Worm (Caenorhabditis elegans): ENCODE measurements around the gene F19G12.9.
"Not testable (repeated sequence)": the region's sequence is repeated elsewhere in the genome, so short reads cannot be mapped to it uniquely, and the experiment has no call there.

F19G12.9 gene

ce11 chrX:1410552-1410951 is 8.5 kb upstream of the F19G12.9 start, which contains the start of gene abu-2:
Gene abu-2 (minus strand): TSS chrX:1410652.
- TF ChIP-seq klf-2 (GFP tag; conservative IDR thresholded peaks at IDR 0.05): no peak
- TF ChIP-seq ztf-29 (GFP tag; IDR thresholded peaks at IDR 0.05): no peak
- TF ChIP-seq ref-1 (GFP tag; conservative IDR thresholded peaks at IDR 0.05): no peak
- TF ChIP-seq tab-1 (GFP tag; IDR thresholded peaks at IDR 0.05): no peak
- TF ChIP-seq cog-1 (tag; optimal IDR thresholded peaks at IDR 0.05): no peak

ce11 chrX:1412844-1413243 is 6.2 kb upstream of the F19G12.9 start, which contains the start of gene srh-19:
Gene srh-19 (plus strand): TSS chrX:1413144.
- no peak for TF ChIP-seq med-1 (GFP tag; optimal IDR thresholded peaks at IDR 0.05; ENCODE audit: insufficient read depth)
- TF ChIP-seq ztf-29 (GFP tag; IDR thresholded peaks at IDR 0.05): no peak
- TF ChIP-seq cog-1 (tag; optimal IDR thresholded peaks at IDR 0.05): no peak
- no peak for TF ChIP-seq tab-1 (GFP tag; IDR thresholded peaks at IDR 0.05)
- TF ChIP-seq ref-1 (GFP tag; conservative IDR thresholded peaks at IDR 0.05): no peak
- TF ChIP-seq klf-2 (GFP tag; conservative IDR thresholded peaks at IDR 0.05): no peak
- no peak for TF ChIP-seq ztf-23 (GFP tag; IDR thresholded peaks at IDR 0.05)
- no peak for TF ChIP-seq T22C8.4 (GFP tag; IDR thresholded peaks at IDR 0.05)
- no peak for TF ChIP-seq flt-1 (GFP tag; IDR thresholded peaks at IDR 0.05)

- TF ChIP-seq ref-1 (GFP tag; conservative IDR thresholded peaks at IDR 0.05) (no peak), ztf-29 (GFP tag; IDR thresholded peaks at IDR 0.05) (no peak), T22C8.4 (GFP tag; IDR thresholded peaks at IDR 0.05) (no peak), med-1 (GFP tag; optimal IDR thresholded peaks at IDR 0.05; ENCODE audit: insufficient read depth) (no peak), ztf-23 (GFP tag; IDR thresholded peaks at IDR 0.05) (no peak), cog-1 (tag; optimal IDR thresholded peaks at IDR 0.05) (no peak), klf-2 (GFP tag; conservative IDR thresholded peaks at IDR 0.05) (no peak), tab-1 (GFP tag; IDR thresholded peaks at IDR 0.05) (no peak), flt-1 (GFP tag; IDR thresholded peaks at IDR 0.05) (no peak)
Measured at ce11 chrX:1416776-1417354, 2.1 kb upstream of the F19G12.9 start, which contains the start of the genes F19G12.4 and F19G12.8. Gene F19G12.4 (plus strand): TSS chrX:1417304. Gene F19G12.8 (plus strand): TSS chrX:1417320.

- no peak for TF ChIP-seq tab-1 (GFP tag; IDR thresholded peaks at IDR 0.05)
Measured at ce11 chrX:1420524-1420923, 1.5 kb downstream of the F19G12.9 start.

- TF ChIP-seq klf-2 (GFP tag; conservative IDR thresholded peaks at IDR 0.05) (no peak), T22C8.4 (GFP tag; IDR thresholded peaks at IDR 0.05) (no peak), med-1 (GFP tag; optimal IDR thresholded peaks at IDR 0.05; ENCODE audit: insufficient read depth) (no peak), cog-1 (tag; optimal IDR thresholded peaks at IDR 0.05) (no peak), ztf-29 (GFP tag; IDR thresholded peaks at IDR 0.05) (no peak), ztf-23 (GFP tag; IDR thresholded peaks at IDR 0.05) (no peak), tab-1 (GFP tag; IDR thresholded peaks at IDR 0.05) (no peak), flt-1 (GFP tag; IDR thresholded peaks at IDR 0.05) (no peak), ref-1 (GFP tag; conservative IDR thresholded peaks at IDR 0.05) (no peak)
Measured at ce11 chrX:1424509-1424908, 5.5 kb downstream of the F19G12.9 start, which contains the start of gene F19G12.3. Gene F19G12.3 (plus strand): TSS chrX:1424809.

ce11 chrX:1426425-1426824 is 7.4 kb downstream of the F19G12.9 start, which contains the start of gene F19G12.11:
Gene F19G12.11 (minus strand): TSS chrX:1426525.
- TF ChIP-seq med-1 (GFP tag; optimal IDR thresholded peaks at IDR 0.05; ENCODE audit: insufficient read depth) (no peak), klf-2 (GFP tag; conservative IDR thresholded peaks at IDR 0.05) (no peak), T22C8.4 (GFP tag; IDR thresholded peaks at IDR 0.05) (no peak), ztf-23 (GFP tag; IDR thresholded peaks at IDR 0.05) (no peak), tab-1 (GFP tag; IDR thresholded peaks at IDR 0.05) (no peak), ref-1 (GFP tag; conservative IDR thresholded peaks at IDR 0.05) (no peak)

- not testable (repeated sequence) for TF ChIP-seq klf-2 (GFP tag; conservative IDR thresholded peaks at IDR 0.05); ztf-29 (GFP tag; IDR thresholded peaks at IDR 0.05); tab-1 (GFP tag; IDR thresholded peaks at IDR 0.05)
Measured at ce11 chrX:1430707-1431106, 11.7 kb downstream of the F19G12.9 start, which contains the start of gene F19G12.1. Gene F19G12.1 (plus strand): TSS chrX:1431007.

- TF ChIP-seq med-1 (GFP tag; optimal IDR thresholded peaks at IDR 0.05; ENCODE audit: insufficient read depth) (no peak), ztf-29 (GFP tag; IDR thresholded peaks at IDR 0.05) (no peak), flt-1 (GFP tag; IDR thresholded peaks at IDR 0.05) (no peak), T22C8.4 (GFP tag; IDR thresholded peaks at IDR 0.05) (no peak), ref-1 (GFP tag; conservative IDR thresholded peaks at IDR 0.05) (no peak), ztf-23 (GFP tag; IDR thresholded peaks at IDR 0.05) (no peak), cog-1 (tag; optimal IDR thresholded peaks at IDR 0.05) (no peak), tab-1 (GFP tag; IDR thresholded peaks at IDR 0.05) (no peak), klf-2 (GFP tag; conservative IDR thresholded peaks at IDR 0.05) (no peak)
Measured at ce11 chrX:1437097-1437496, 18.1 kb downstream of the F19G12.9 start.

- no peak for TF ChIP-seq tab-1 (GFP tag; IDR thresholded peaks at IDR 0.05)
- TF ChIP-seq med-1 (GFP tag; optimal IDR thresholded peaks at IDR 0.05; ENCODE audit: insufficient read depth): no peak
- TF ChIP-seq T22C8.4 (GFP tag; IDR thresholded peaks at IDR 0.05): no peak
- TF ChIP-seq ref-1 (GFP tag; conservative IDR thresholded peaks at IDR 0.05): no peak
- TF ChIP-seq cog-1 (tag; optimal IDR thresholded peaks at IDR 0.05): no peak
- TF ChIP-seq ztf-23 (GFP tag; IDR thresholded peaks at IDR 0.05): no peak
- no peak for TF ChIP-seq klf-2 (GFP tag; conservative IDR thresholded peaks at IDR 0.05)
- no peak for TF ChIP-seq flt-1 (GFP tag; IDR thresholded peaks at IDR 0.05)
- no peak for TF ChIP-seq ztf-29 (GFP tag; IDR thresholded peaks at IDR 0.05)
Measured at ce11 chrX:1438925-1439324, 19.9 kb downstream of the F19G12.9 start.

ce11 chrX:1440161-1440560 is 21.1 kb downstream of the F19G12.9 start, which contains the start of gene sedl-1:
Gene sedl-1 (minus strand): TSS chrX:1440261.
- TF ChIP-seq cog-1 (tag; optimal IDR thresholded peaks at IDR 0.05) (no peak), tab-1 (GFP tag; IDR thresholded peaks at IDR 0.05) (no peak), klf-2 (GFP tag; conservative IDR thresholded peaks at IDR 0.05) (no peak), ref-1 (GFP tag; conservative IDR thresholded peaks at IDR 0.05) (no peak), ztf-23 (GFP tag; IDR thresholded peaks at IDR 0.05) (no peak), med-1 (GFP tag; optimal IDR thresholded peaks at IDR 0.05; ENCODE audit: insufficient read depth) (no peak), ztf-29 (GFP tag; IDR thresholded peaks at IDR 0.05) (no peak), T22C8.4 (GFP tag; IDR thresholded peaks at IDR 0.05) (no peak), flt-1 (GFP tag; IDR thresholded peaks at IDR 0.05) (no peak)

Data from whole organism, midembryonic.